Fruit fly (Drosophila melanogaster): ENCODE data around the gene Ubc87F.

The Ubc87F gene

dm6 chr3R:13676137-13677086, 41.6 kb downstream of the Ubc87F start, which contains the start of the genes Lkb1 and CG9588:
Lkb1 (plus strand) TSS chr3R:13676549.
CG9588 (minus strand) TSS chr3R:13676681.
- TF ChIP-seq psq (optimal IDR thresholded peaks at IDR 0.05) = no peak
- TF ChIP-seq CG8478 (optimal IDR thresholded peaks at IDR 0.05) = no peak
- no peak for TF ChIP-seq usp (GFP tag; optimal IDR thresholded peaks at IDR 0.05)
- TF ChIP-seq pan (optimal IDR thresholded peaks at IDR 0.05) = no peak
- no peak for TF ChIP-seq EcR (GFP tag; optimal IDR thresholded peaks at IDR 0.05)
- TF ChIP-seq Dll (optimal IDR thresholded peaks at IDR 0.05) = no peak

dm6 chr3R:13674492-13675033, 43.4 kb downstream of the Ubc87F start, which contains the start of gene Task6:
Task6 (minus strand) TSS chr3R:13674542.
- TF ChIP-seq usp (GFP tag; optimal IDR thresholded peaks at IDR 0.05) = no peak
- no peak for TF ChIP-seq psq (optimal IDR thresholded peaks at IDR 0.05)
- no peak for TF ChIP-seq pan (optimal IDR thresholded peaks at IDR 0.05)
- TF ChIP-seq EcR (GFP tag; optimal IDR thresholded peaks at IDR 0.05) = no peak
- no peak for TF ChIP-seq CG8478 (optimal IDR thresholded peaks at IDR 0.05)
- no peak for TF ChIP-seq Dll (optimal IDR thresholded peaks at IDR 0.05)

dm6 chr3R:13672898-13673297, 45.1 kb downstream of the Ubc87F start:
- no peak for TF ChIP-seq pan (optimal IDR thresholded peaks at IDR 0.05)
- TF ChIP-seq EcR (GFP tag; optimal IDR thresholded peaks at IDR 0.05) = no peak
- no peak for TF ChIP-seq usp (GFP tag; optimal IDR thresholded peaks at IDR 0.05)

Data from whole organism.